Fruit fly (Drosophila melanogaster) whole organism, embryonic: ENCODE results near the gene CG1971.

Experiments used
- CG13424 ChIP-seq: fragments of 200-800 bp; sonication (Bioruptor generic); optimal IDR thresholded peaks from 2 replicates; lab custom pipeline; 2019; ENCODE audit warnings: missing biosample characterization, mild to moderate bottlenecking, missing genetic modification characterization, moderate library complexity
- CG34224 ChIP-seq: fragments of 200-800 bp; sonication (Bioruptor generic); IDR thresholded peaks from 3 replicates; pipeline ENCODE4 v1.3.6; 2022; ENCODE audit warnings: missing biosample characterization, missing genetic modification characterization; ENCODE audit not compliant: partially characterized antibody
- CG34376 ChIP-seq: fragments of 200-800 bp; sonication (Bioruptor generic); optimal IDR thresholded peaks from 2 replicates; lab custom pipeline; 2018; ENCODE audit warnings: missing biosample characterization, mild to moderate bottlenecking, missing genetic modification characterization
- CG34422 ChIP-seq: fragments of 200-800 bp; sonication (Bioruptor generic); IDR thresholded peaks from 3 replicates; pipeline ENCODE4 v1.3.6; 2022; ENCODE audit warnings: missing biosample characterization, missing genetic modification characterization
- CG3838 ChIP-seq: fragments of 200-800 bp; sonication (Bioruptor generic); optimal IDR thresholded peaks from 3 replicates; lab custom pipeline; 2016; ENCODE audit warnings: missing biosample characterization, missing genetic modification characterization
- CG3847 ChIP-seq: fragments of 200-800 bp; sonication (Bioruptor generic); IDR thresholded peaks from 2 replicates; pipeline ENCODE4 v1.3.6; 2022; ENCODE audit warnings: missing biosample characterization, missing genetic modification characterization
- CG7556 ChIP-seq: fragments of 200-800 bp; sonication (Bioruptor generic); optimal IDR thresholded peaks from 2 replicates; lab custom pipeline; 2017; ENCODE audit warnings: missing biosample characterization, mild to moderate bottlenecking, missing genetic modification characterization
- CG7987 ChIP-seq: fragments of 200-800 bp; sonication (Bioruptor generic); optimal IDR thresholded peaks from 2 replicates; lab custom pipeline; 2018; ENCODE audit warnings: missing biosample characterization, mild to moderate bottlenecking, missing genetic modification characterization, moderate library complexity
- CG8089 ChIP-seq: fragments of 200-800 bp; sonication (Bioruptor generic); optimal IDR thresholded peaks from 3 replicates; lab custom pipeline; 2016; ENCODE audit warnings: missing biosample characterization, missing genetic modification characterization
- CG8290 ChIP-seq, 3 experiments: fragments of 200-800 bp; sonication (Bioruptor generic); optimal IDR thresholded peaks; 2 replicates each; lab custom pipeline; 2016 to 2019; ENCODE audit warnings: missing biosample characterization in 3 of 3, missing genetic modification characterization in 3 of 3, mild to moderate bottlenecking in 2 of 3, moderate library complexity in 1 of 3
- CG9215 ChIP-seq: fragments of 200-800 bp; sonication (Bioruptor generic); IDR thresholded peaks from 2 replicates; pipeline ENCODE4 v1.3.6; 2022; ENCODE audit warnings: missing biosample characterization, missing genetic modification characterization
- CHES-1-like ChIP-seq: fragments of 200-800 bp; sonication (Bioruptor generic); optimal IDR thresholded peaks from 2 replicates; lab custom pipeline; 2016; ENCODE audit warnings: missing biosample characterization, missing genetic modification characterization
- Camta ChIP-seq: fragments of 200-800 bp; sonication (Bioruptor generic); optimal IDR thresholded peaks from 2 replicates; lab custom pipeline; 2016; ENCODE audit warnings: missing biosample characterization, missing genetic modification characterization
- Dek ChIP-seq: fragments of 200-800 bp; sonication (Bioruptor generic); optimal IDR thresholded peaks from 3 replicates; lab custom pipeline; 2019; ENCODE audit warnings: missing biosample characterization, mild to moderate bottlenecking, missing genetic modification characterization, moderate library complexity
- Doc2 ChIP-seq: fragments of 200-800 bp; sonication (Bioruptor generic); IDR thresholded peaks from 2 replicates; pipeline ENCODE4 v1.3.6; 2022; ENCODE audit warnings: missing biosample characterization, missing genetic modification characterization
- Dp ChIP-seq: fragments of 200-800 bp; sonication (Bioruptor generic); optimal IDR thresholded peaks from 2 replicates; lab custom pipeline; 2018; ENCODE audit warnings: missing biosample characterization, mild to moderate bottlenecking, missing genetic modification characterization, moderate library complexity
- Drgx ChIP-seq: fragments of 200-800 bp; sonication (Bioruptor generic); IDR thresholded peaks from 2 replicates; pipeline ENCODE4 v1.3.6; 2022; ENCODE audit warnings: missing biosample characterization, missing genetic modification characterization
- HLHmδ ChIP-seq: fragments of 200-800 bp; sonication (Bioruptor generic); optimal IDR thresholded peaks from 2 replicates; lab custom pipeline; 2018; ENCODE audit warnings: missing biosample characterization, mild to moderate bottlenecking, missing genetic modification characterization, moderate library complexity
- HmgZ ChIP-seq: fragments of 200-800 bp; sonication (Bioruptor generic); optimal IDR thresholded peaks from 2 replicates; lab custom pipeline; 2018; ENCODE audit warnings: missing biosample characterization, mild to moderate bottlenecking, missing genetic modification characterization
- Max ChIP-seq: fragments of 200-800 bp; sonication (Bioruptor generic); optimal IDR thresholded peaks from 2 replicates; lab custom pipeline; 2016; ENCODE audit warnings: missing biosample characterization, mild to moderate bottlenecking, missing genetic modification characterization
- Mes4 ChIP-seq: fragments of 200-800 bp; sonication (Bioruptor generic); optimal IDR thresholded peaks from 2 replicates; lab custom pipeline; 2016; ENCODE audit warnings: missing biosample characterization, missing genetic modification characterization
- NFAT ChIP-seq: fragments of 200-800 bp; sonication (Bioruptor generic); IDR thresholded peaks from 2 replicates; pipeline ENCODE4 v1.3.6; 2022; ENCODE audit warnings: missing biosample characterization, missing genetic modification characterization
- Nf-YB ChIP-seq: fragments of 200-800 bp; sonication (Bioruptor generic); optimal IDR thresholded peaks from 3 replicates; lab custom pipeline; 2019; ENCODE audit warnings: missing biosample characterization, mild to moderate bottlenecking, missing genetic modification characterization, moderate library complexity
- Rfx ChIP-seq: fragments of 200-800 bp; sonication (Bioruptor generic); IDR thresholded peaks from 2 replicates; pipeline ENCODE4 v1.3.6; 2022; ENCODE audit warnings: missing biosample characterization, missing genetic modification characterization
- Sox100B ChIP-seq: fragments of 200-800 bp; sonication (Bioruptor generic); optimal IDR thresholded peaks from 3 replicates; lab custom pipeline; 2018; ENCODE audit warnings: missing biosample characterization, mild to moderate bottlenecking, missing genetic modification characterization
- Sry-β ChIP-seq: fragments of 200-800 bp; sonication (Bioruptor generic); optimal IDR thresholded peaks from 2 replicates; lab custom pipeline; 2018; ENCODE audit warnings: missing biosample characterization, mild to moderate bottlenecking, missing genetic modification characterization, moderate library complexity
- Vsx1 ChIP-seq: fragments of 200-800 bp; sonication (Bioruptor generic); optimal IDR thresholded peaks from 2 replicates; lab custom pipeline; 2017; ENCODE audit warnings: missing biosample characterization, mild to moderate bottlenecking, missing genetic modification characterization, missing genetic modification reagents
- ac ChIP-seq: fragments of 200-800 bp; sonication (Bioruptor generic); optimal IDR thresholded peaks from 3 replicates; lab custom pipeline; 2017; ENCODE audit warnings: missing biosample characterization, mild to moderate bottlenecking, missing genetic modification characterization
- al ChIP-seq: fragments of 200-800 bp; sonication (Bioruptor generic); IDR thresholded peaks from 2 replicates; pipeline ENCODE4 v1.3.6; 2022; ENCODE audit warnings: missing biosample characterization, missing genetic modification characterization
- bowl ChIP-seq: fragments of 200-800 bp; sonication (Bioruptor generic); IDR thresholded peaks from 2 replicates; pipeline ENCODE4 v1.3.6; 2022; ENCODE audit warnings: missing biosample characterization, missing genetic modification characterization
- ci ChIP-seq: fragments of 200-800 bp; sonication (Bioruptor generic); IDR thresholded peaks from 3 replicates; pipeline ENCODE4 v1.3.6; 2022; ENCODE audit warnings: missing biosample characterization, missing genetic modification characterization
- crp ChIP-seq, 2 experiments: fragments of 200-800 bp; sonication (Bioruptor generic); optimal IDR thresholded peaks; 2 replicates in 1 of 2; 3 replicates in 1 of 2; lab custom pipeline; 2017; ENCODE audit warnings: missing biosample characterization in 2 of 2, missing genetic modification characterization in 2 of 2, mild to moderate bottlenecking in 1 of 2, moderate library complexity in 1 of 2
- dati ChIP-seq: fragments of 200-800 bp; sonication (Bioruptor generic); IDR thresholded peaks from 2 replicates; pipeline ENCODE4 v1.3.6; 2022; ENCODE audit warnings: missing biosample characterization, missing genetic modification characterization
- dm ChIP-seq: fragments of 200-800 bp; sonication (Bioruptor generic); optimal IDR thresholded peaks from 3 replicates; lab custom pipeline; 2016; ENCODE audit warnings: missing biosample characterization, missing genetic modification characterization
- fd64A ChIP-seq: fragments of 200-800 bp; sonication (Bioruptor generic); optimal IDR thresholded peaks from 3 replicates; lab custom pipeline; 2018; ENCODE audit warnings: missing biosample characterization, mild to moderate bottlenecking, missing genetic modification characterization
- gcm2 ChIP-seq: fragments of 200-800 bp; sonication (Bioruptor generic); optimal IDR thresholded peaks from 2 replicates; lab custom pipeline; 2016; ENCODE audit warnings: missing biosample characterization, missing genetic modification characterization
- gsb ChIP-seq: fragments of 200-800 bp; sonication (Bioruptor generic); IDR thresholded peaks from 2 replicates; pipeline ENCODE4 v1.3.6; 2022; ENCODE audit warnings: missing biosample characterization, missing genetic modification characterization
- h ChIP-seq: fragments of >200 bp; optimal IDR thresholded peaks from 2 replicates; lab custom pipeline; 2017
- ham ChIP-seq: fragments of 200-800 bp; sonication (Bioruptor generic); IDR thresholded peaks from 2 replicates; pipeline ENCODE4 v1.3.6; 2022; ENCODE audit warnings: missing biosample characterization, missing genetic modification characterization
- insv ChIP-seq, 2 experiments: fragments of 200-800 bp; sonication (Bioruptor generic); optimal IDR thresholded peaks; 3 replicates each; lab custom pipeline; 2016 to 2018; ENCODE audit warnings: missing biosample characterization in 2 of 2, missing genetic modification characterization in 2 of 2
- pb ChIP-seq: fragments of 200-800 bp; sonication (Bioruptor generic); optimal IDR thresholded peaks from 3 replicates; lab custom pipeline; 2016; ENCODE audit warnings: missing biosample characterization, missing genetic modification characterization
- pnt ChIP-seq: fragments of 200-800 bp; sonication (Bioruptor generic); optimal IDR thresholded peaks from 3 replicates; lab custom pipeline; 2016; ENCODE audit warnings: missing biosample characterization, missing genetic modification characterization
- ro ChIP-seq: fragments of 200-800 bp; sonication (Bioruptor generic); IDR thresholded peaks from 2 replicates; pipeline ENCODE4 v1.3.6; 2022; ENCODE audit warnings: missing biosample characterization, missing genetic modification characterization
- run ChIP-seq: fragments of 200-800 bp; sonication (Bioruptor generic); optimal IDR thresholded peaks from 3 replicates; lab custom pipeline; 2018; ENCODE audit warnings: missing biosample characterization, mild to moderate bottlenecking, missing genetic modification characterization
- sd ChIP-seq: fragments of 200-800 bp; sonication (Bioruptor generic); optimal IDR thresholded peaks from 3 replicates; lab custom pipeline; 2018; ENCODE audit warnings: missing biosample characterization, mild to moderate bottlenecking, missing genetic modification characterization, moderate library complexity
- shn ChIP-seq: fragments of 200-800 bp; sonication (Bioruptor generic); optimal IDR thresholded peaks from 3 replicates; lab custom pipeline; 2016; ENCODE audit warnings: missing biosample characterization, missing genetic modification characterization
- sr ChIP-seq: fragments of 200-800 bp; sonication (Bioruptor generic); IDR thresholded peaks from 3 replicates; pipeline ENCODE4 v1.3.6; 2022; ENCODE audit warnings: missing biosample characterization, missing genetic modification characterization
- tgo ChIP-seq: fragments of 200-800 bp; sonication (Bioruptor generic); IDR thresholded peaks from 3 replicates; pipeline ENCODE4 v1.3.6; 2022; ENCODE audit warnings: missing biosample characterization, missing genetic modification characterization
- tll ChIP-seq, 2 experiments: fragments of 200-800 bp in 1 of 2; fragments of >200 bp in 1 of 2; sonication (Bioruptor generic) in 1 of 2; optimal IDR thresholded peaks; 2 replicates each; lab custom pipeline; 2017 to 2019; ENCODE audit warnings: missing biosample characterization in 2 of 2, missing genetic modification characterization in 2 of 2, mild to moderate bottlenecking in 1 of 2, moderate library complexity in 1 of 2
- vfl ChIP-seq: fragments of 200-800 bp; sonication (Bioruptor generic); optimal IDR thresholded peaks from 2 replicates; lab custom pipeline; 2016; ENCODE audit warnings: missing biosample characterization, missing genetic modification characterization
- zf30C ChIP-seq: fragments of 200-800 bp; sonication (Bioruptor generic); optimal IDR thresholded peaks from 3 replicates; lab custom pipeline; 2018; ENCODE audit warnings: missing biosample characterization, mild to moderate bottlenecking, missing genetic modification characterization

The CG1971 gene

dm6 chr3R:31810073-31810530 is 4.8 kb downstream of the CG1971 start, which contains the start of gene Rift (continued):
- TF ChIP-seq bowl (no peak), Sry-β (GFP tag; lab: Kevin White, UChicago) (no peak), sd (tag; lab: Kevin White, UChicago) (no peak), vfl (GFP tag; lab: Kevin White, UChicago) (no peak), ac (GFP tag; lab: Kevin White, UChicago) (no peak), Dp (GFP tag; lab: Kevin White, UChicago) (no peak), pb (GFP tag; lab: Kevin White, UChicago) (no peak), crp (GFP tag; optimal IDR thresholded peaks at IDR 0.05; lab: Kevin White, UChicago) (peak in 1 of 2 experiments; percentile 84), Nf-YB (GFP tag; lab: Kevin White, UChicago) (no peak), gcm2 (GFP tag; lab: Kevin White, UChicago) (no peak), CG34224 (GFP tag; lab: Robert Waterston, UW) (0 out of 3 replicates have a peak, but pooled peaks have one; percentile 38), sr (no peak), gsb (GFP tag; lab: Robert Waterston, UW) (no peak), CG7556 (peak; percentile 37), CG34376 (GFP tag; lab: Kevin White, UChicago) (no peak), Mes4 (no peak), CG9215 (GFP tag; lab: Robert Waterston, UW) (0 out of 2 replicates have a peak, but pooled peaks have one; percentile 18), CG3838 (GFP tag; lab: Kevin White, UChicago) (no peak), CG34422 (peak; percentile 55; the same call in 1 of the 3 replicates), Drgx (GFP tag; lab: Robert Waterston, UW) (peak; percentile 69), HmgZ (tag; lab: Kevin White, UChicago) (peak; percentile 19), zf30C (no peak), run (tag; lab: Kevin White, UChicago) (no peak), ro (GFP tag; lab: Robert Waterston, UW) (no peak), CG8089 (GFP tag; lab: Kevin White, UChicago) (no peak), Doc2 (GFP tag; lab: Robert Waterston, UW) (no peak), h (no peak), al (0 out of 2 replicates have a peak, but pooled peaks have one; percentile 12), insv (GFP tag; optimal IDR thresholded peaks at IDR 0.05; lab: Kevin White, UChicago) (no peak), CHES-1-like (GFP tag; lab: Kevin White, UChicago) (peak; percentile 8), NFAT (GFP tag; lab: Robert Waterston, UW) (peak; percentile 45; the same call in 1 of the 2 replicates), Rfx (GFP tag; lab: Robert Waterston, UW) (peak; percentile 76), ci (GFP tag; lab: Robert Waterston, UW) (peak; percentile 83; the same call in 2 of the 3 replicates), CG7987 (GFP tag; lab: Kevin White, UChicago) (no peak), dm (GFP tag; lab: Kevin White, UChicago) (peak; percentile 28), Camta (GFP tag; lab: Kevin White, UChicago) (no peak), Dek (tag; lab: Kevin White, UChicago) (no peak), CG3847 (GFP tag; lab: Robert Waterston, UW) (0 out of 2 replicates have a peak, but pooled peaks have one; percentile 33), dati (GFP tag; lab: Robert Waterston, UW) (no peak), Vsx1 (GFP tag; lab: Kevin White, UChicago) (no peak), fd64A (GFP tag; lab: Kevin White, UChicago) (peak; percentile 14), Sox100B (GFP tag; lab: Kevin White, UChicago) (no peak), tll (GFP tag; optimal IDR thresholded peaks at IDR 0.05; lab: Kevin White, UChicago) (no peak), ham (GFP tag; lab: Robert Waterston, UW) (no peak), CG13424 (peak; percentile 51), Max (GFP tag; lab: Kevin White, UChicago) (no peak), tgo (GFP tag; lab: Robert Waterston, UW) (peak; percentile 43; the same call in 1 of the 3 replicates), HLHmδ (no peak), shn (GFP tag; lab: Kevin White, UChicago) (peak; percentile 15), CG8290 (GFP tag; optimal IDR thresholded peaks at IDR 0.05; lab: Kevin White, UChicago) (no peak), CG8290 (tag; optimal IDR thresholded peaks at IDR 0.05; lab: Kevin White, UChicago) (peak in 1 of 2 experiments; percentile 56), pnt (GFP tag; lab: Kevin White, UChicago) (no peak)
- TF ChIP-seq, all 482 proteins: peak for 146
